Fruit fly (Drosophila melanogaster): ENCODE data around the gene Veneno.

Veneno gene

dm6 chr3R:8313038-8313437 is 49.3 kb downstream of the Veneno start, which contains the start of gene CG7483:
CG7483 (plus strand) TSS chr3R:8313208.
- TF ChIP-seq CrebA (GFP tag; optimal IDR thresholded peaks at IDR 0.05; ENCODE audit: borderline replicate concordance): no peak

- TF ChIP-seq Mio (GFP tag; optimal IDR thresholded peaks at IDR 0.05) (no peak), Hr78 (GFP tag; optimal IDR thresholded peaks at IDR 0.05) (no peak), dmrt93B (GFP tag; optimal IDR thresholded peaks at IDR 0.05) (no peak), HLH106 (tag; optimal IDR thresholded peaks at IDR 0.05) (no peak)
Measured at dm6 chr3R:8312037-8312436, 50.3 kb downstream of the Veneno start, which contains the start of the genes CG11694 and CG11698. CG11694 (minus strand) TSS chr3R:8312137. CG11698 (plus strand) TSS chr3R:8312188.

- TF ChIP-seq Sp1 (GFP tag; optimal IDR thresholded peaks at IDR 0.05): no peak
- TF ChIP-seq dsf (GFP tag; optimal IDR thresholded peaks at IDR 0.05; ENCODE audit: borderline replicate concordance): no peak
- no peak for TF ChIP-seq rgr (GFP tag; optimal IDR thresholded peaks at IDR 0.05)
Measured at dm6 chr3R:8310678-8311077, 51.7 kb downstream of the Veneno start, which contains the start of gene CG11693. CG11693 (minus strand) TSS chr3R:8310778.
